Worm (Caenorhabditis elegans) whole organism, L4 larva: ENCODE data around the gene cyp-13B2.

Experiments used
- F10B5.3 ChIP-seq: sonication (generic microtip); optimal IDR thresholded peaks from 2 replicates; lab custom pipeline; 2016; ENCODE audit warnings: mild to moderate bottlenecking, missing genetic modification characterization, missing compliant biosample characterization
- F26F4.8 ChIP-seq: fragments of 200-800 bp; sonication (Bioruptor generic); conservative IDR thresholded peaks from 2 replicates; pipeline ENCODE4 v1.3.6; 2022; ENCODE audit warnings: missing genetic modification characterization, missing compliant biosample characterization
- T20F7.1 ChIP-seq: fragments of 200-800 bp; sonication (Bioruptor generic); optimal IDR thresholded peaks from 2 replicates; lab custom pipeline; 2018; ENCODE audit warnings: mild to moderate bottlenecking, missing genetic modification characterization, missing compliant biosample characterization
- aly-2 ChIP-seq: sonication (generic microtip); optimal IDR thresholded peaks from 2 replicates; lab custom pipeline; 2018; ENCODE audit warnings: missing biosample characterization, missing genetic modification characterization
- ceh-62 ChIP-seq: sonication (generic microtip); optimal IDR thresholded peaks from 2 replicates; lab custom pipeline; 2017; ENCODE audit warnings: missing biosample characterization, missing genetic modification characterization
- ceh-82 ChIP-seq: sonication (generic microtip); optimal IDR thresholded peaks from 2 replicates; lab custom pipeline; 2017; ENCODE audit warnings: missing biosample characterization, missing genetic modification characterization
- ces-1 ChIP-seq: fragments of 150-350 bp; sonication (generic microtip); optimal IDR thresholded peaks from 4 replicates; lab custom pipeline; 2014; ENCODE audit warnings: missing biosample characterization, missing genetic modification reagents, missing genetic modification characterization
- daf-16 ChIP-seq, 3 experiments: sonication (generic microtip); optimal IDR thresholded peaks; 2 replicates each; lab custom pipeline; 2016 to 2017; ENCODE audit warnings: missing genetic modification characterization in 3 of 3, missing genetic modification reagents in 3 of 3, mild to moderate bottlenecking in 2 of 3, missing compliant biosample characterization in 2 of 3, missing biosample characterization in 1 of 3, moderate library complexity in 1 of 3
- daf-19 ChIP-seq: fragments of 200-800 bp; sonication (Bioruptor generic); conservative IDR thresholded peaks from 2 replicates; pipeline ENCODE4 v1.3.6; 2022; ENCODE audit warnings: missing genetic modification characterization, missing compliant biosample characterization
- dmd-6 ChIP-seq: fragments of 200-800 bp; sonication (Bioruptor generic); IDR thresholded peaks from 2 replicates; pipeline ENCODE4 v1.3.6; 2022; ENCODE audit warnings: missing genetic modification reagents, missing genetic modification characterization, missing compliant biosample characterization
- egl-27 ChIP-seq: sonication (generic microtip); optimal IDR thresholded peaks from 3 replicates; lab custom pipeline; 2017; ENCODE audit warnings: missing biosample characterization, missing genetic modification reagents, missing genetic modification characterization
- gei-8 ChIP-seq: fragments of 200-800 bp; sonication (Bioruptor generic); optimal IDR thresholded peaks from 2 replicates; lab custom pipeline; 2018; ENCODE audit warnings: mild to moderate bottlenecking, missing genetic modification characterization, missing compliant biosample characterization
- hif-1 ChIP-seq, 2 experiments: sonication (generic microtip); optimal IDR thresholded peaks; 2 replicates each; lab custom pipeline; 2016 to 2017; ENCODE audit warnings: missing compliant biosample characterization in 2 of 2, missing genetic modification characterization in 2 of 2, missing genetic modification reagents in 2 of 2, missing genotype in 2 of 2, mild to moderate bottlenecking in 1 of 2
- hlh-30 ChIP-seq: sonication (generic microtip); optimal IDR thresholded peaks from 2 replicates; lab custom pipeline; 2017; ENCODE audit warnings: antibody characterized with exemption, mild to moderate bottlenecking, missing genetic modification characterization, missing compliant biosample characterization; ENCODE audit not compliant: insufficient read depth
- lin-1 ChIP-seq: fragments of 200-800 bp; sonication (Bioruptor generic); IDR thresholded peaks from 2 replicates; pipeline ENCODE4 v1.3.6; 2022; ENCODE audit warnings: missing genetic modification reagents, missing genetic modification characterization, missing compliant biosample characterization
- lin-13 ChIP-seq: fragments of 150-350 bp; optimal IDR thresholded peaks from 2 replicates; lab custom pipeline; 2014; ENCODE audit warnings: missing biosample characterization, missing genetic modification reagents, missing genetic modification characterization
- lin-29 ChIP-seq: fragments of 200-800 bp; sonication (Bioruptor generic); IDR thresholded peaks from 2 replicates; pipeline ENCODE4 v1.3.6; 2022; ENCODE audit warnings: missing genetic modification reagents, missing genetic modification characterization, missing compliant biosample characterization
- lin-39 ChIP-seq: fragments of 150-350 bp; optimal IDR thresholded peaks from 2 replicates; lab custom pipeline; 2014; ENCODE audit warnings: missing biosample characterization, missing genetic modification reagents, missing genetic modification characterization
- lir-3 ChIP-seq: sonication (generic microtip); optimal IDR thresholded peaks from 2 replicates; lab custom pipeline; 2016; ENCODE audit warnings: mild to moderate bottlenecking, missing genetic modification characterization, missing compliant biosample characterization
- mdt-29 ChIP-seq: fragments of 200-800 bp; sonication (Bioruptor generic); IDR thresholded peaks from 2 replicates; pipeline ENCODE4 v1.3.6; 2022; ENCODE audit warnings: missing genetic modification reagents, missing genetic modification characterization, missing compliant biosample characterization
- mep-1 ChIP-seq: fragments of 150-350 bp; sonication (generic microtip); optimal IDR thresholded peaks from 3 replicates; lab custom pipeline; 2014; ENCODE audit warnings: missing biosample characterization, missing genetic modification characterization
- mxl-2 ChIP-seq: fragments of 200-800 bp; sonication (Bioruptor generic); conservative IDR thresholded peaks from 2 replicates; pipeline ENCODE4 v1.3.6; 2022; ENCODE audit warnings: missing genetic modification reagents, missing genetic modification characterization, missing compliant biosample characterization
- nhr-10 ChIP-seq: fragments of 150-350 bp; optimal IDR thresholded peaks from 2 replicates; lab custom pipeline; 2014; ENCODE audit warnings: missing biosample characterization, missing genetic modification characterization
- nhr-102 ChIP-seq: sonication (generic microtip); optimal IDR thresholded peaks from 2 replicates; lab custom pipeline; 2016; ENCODE audit warnings: mild to moderate bottlenecking, missing genetic modification characterization, moderate library complexity, missing compliant biosample characterization
- nhr-11 ChIP-seq: fragments of 150-350 bp; optimal IDR thresholded peaks from 2 replicates; lab custom pipeline; 2014; ENCODE audit warnings: missing biosample characterization, missing genetic modification characterization
- nhr-25 ChIP-seq: sonication (generic microtip); optimal IDR thresholded peaks from 2 replicates; lab custom pipeline; 2017; ENCODE audit warnings: missing genetic modification characterization, mild to moderate bottlenecking, missing compliant biosample characterization, antibody characterized with exemption, moderate library complexity, borderline replicate concordance; ENCODE audit not compliant: insufficient read depth
- nhr-28 ChIP-seq: fragments of 150-350 bp; optimal IDR thresholded peaks from 2 replicates; lab custom pipeline; 2014; ENCODE audit warnings: missing biosample characterization, missing genetic modification characterization
- nhr-42 ChIP-seq: fragments of 200-800 bp; sonication (Bioruptor generic); IDR thresholded peaks from 2 replicates; pipeline ENCODE4 v1.3.6; 2022; ENCODE audit warnings: missing genetic modification characterization, missing compliant biosample characterization
- nhr-48 ChIP-seq: sonication (generic microtip); optimal IDR thresholded peaks from 2 replicates; lab custom pipeline; 2016; ENCODE audit warnings: mild to moderate bottlenecking, missing genetic modification characterization, missing compliant biosample characterization
- nhr-77 ChIP-seq: fragments of 150-350 bp; optimal IDR thresholded peaks from 2 replicates; lab custom pipeline; 2014; ENCODE audit warnings: missing biosample characterization, missing genetic modification characterization
- pha-4 ChIP-seq, 2 experiments: fragments of 150-350 bp in 1 of 2; fragments of 200-800 bp in 1 of 2; sonication (Bioruptor generic) in 1 of 2; IDR thresholded peaks in 1 of 2; optimal IDR thresholded peaks in 1 of 2; 2 replicates each; pipeline versions ENCODE4 v1.3.6 to Lab custom; 2014 to 2022; ENCODE audit warnings: missing genetic modification characterization in 2 of 2, missing genetic modification reagents in 2 of 2, missing biosample characterization in 1 of 2, missing compliant biosample characterization in 1 of 2
- php-3 ChIP-seq: fragments of 200-800 bp; sonication (Bioruptor generic); IDR thresholded peaks from 2 replicates; pipeline ENCODE4 v1.3.6; 2022; ENCODE audit warnings: missing genetic modification reagents, missing genetic modification characterization, missing compliant biosample characterization
- rbr-2 ChIP-seq: sonication (generic microtip); optimal IDR thresholded peaks from 2 replicates; lab custom pipeline; 2016; ENCODE audit warnings: missing genotype, missing genetic modification characterization, missing compliant biosample characterization
- sdz-12 ChIP-seq: fragments of 200-800 bp; sonication (Bioruptor generic); optimal IDR thresholded peaks from 2 replicates; lab custom pipeline; 2018; ENCODE audit warnings: mild to moderate bottlenecking, missing genetic modification characterization, missing compliant biosample characterization
- set-16 ChIP-seq: fragments of 200-800 bp; sonication (Bioruptor generic); IDR thresholded peaks from 2 replicates; pipeline ENCODE4 v1.3.6; 2022; ENCODE audit warnings: missing genetic modification reagents, missing genetic modification characterization, missing compliant biosample characterization
- skn-1 ChIP-seq: fragments of 150-350 bp; optimal IDR thresholded peaks from 2 replicates; lab custom pipeline; 2014; ENCODE audit warnings: missing biosample characterization, missing genetic modification characterization
- tag-97 ChIP-seq: fragments of 200-800 bp; sonication (Bioruptor generic); IDR thresholded peaks from 2 replicates; pipeline ENCODE4 v1.3.6; 2022; ENCODE audit warnings: missing genetic modification characterization, missing compliant biosample characterization
- tra-1 ChIP-seq: fragments of 200-800 bp; sonication (Bioruptor generic); IDR thresholded peaks from 2 replicates; pipeline ENCODE4 v1.3.6; 2022; ENCODE audit warnings: missing genetic modification reagents, missing genetic modification characterization, missing compliant biosample characterization
- zfp-3 ChIP-seq: fragments of 200-800 bp; sonication (Bioruptor generic); conservative IDR thresholded peaks from 2 replicates; pipeline ENCODE4 v1.3.6; 2022; ENCODE audit warnings: missing genetic modification reagents, missing genetic modification characterization, missing compliant biosample characterization
- zip-2 ChIP-seq: fragments of 150-350 bp; optimal IDR thresholded peaks from 2 replicates; lab custom pipeline; 2014; ENCODE audit warnings: missing biosample characterization, missing genetic modification characterization
- ztf-7 ChIP-seq: fragments of 150-350 bp; optimal IDR thresholded peaks from 2 replicates; lab custom pipeline; 2014; ENCODE audit warnings: missing biosample characterization, missing genetic modification characterization

Gene cyp-13B2

DNA sequence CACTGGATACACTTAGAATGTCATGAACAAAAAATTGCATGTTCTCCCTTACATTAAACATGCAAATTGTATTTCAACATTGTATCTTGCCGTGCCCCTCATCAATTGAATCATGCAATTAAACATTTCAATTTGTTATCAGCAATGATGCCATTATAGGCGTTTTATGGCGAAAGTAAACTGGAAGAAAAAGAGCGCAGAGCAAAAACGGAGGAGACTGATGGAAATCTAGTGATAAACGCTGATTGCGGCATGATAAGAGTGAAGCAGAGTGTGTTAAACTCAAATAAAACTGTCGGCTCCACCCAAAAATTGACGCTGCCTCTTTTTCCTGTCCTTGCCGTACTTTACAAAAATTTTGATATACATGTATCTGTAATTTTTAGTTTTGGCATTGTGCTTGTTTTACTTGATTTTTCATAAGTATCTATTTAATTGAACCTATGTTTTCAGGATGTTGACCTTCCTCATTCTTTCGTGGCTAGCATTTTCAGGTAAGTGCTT, 10.8 kb upstream of the cyp-13B2 start, which contains the start of gene K06G5.1 (continued):
- no peak for TF ChIP-seq egl-27 (tag; lab: Kevin White, UChicago)
- no peak for TF ChIP-seq skn-1 (tag; lab: Kevin White, UChicago)
- no peak for TF ChIP-seq aly-2
- no peak for TF ChIP-seq ces-1
- no peak for TF ChIP-seq set-16 (GFP tag; lab: Robert Waterston, UW)
- no peak for TF ChIP-seq gei-8 (GFP tag; lab: Kevin White, UChicago)
- peak; percentile 55 for TF ChIP-seq nhr-102
- TF ChIP-seq mep-1, result peak; percentile 29
- no peak for TF ChIP-seq sdz-12 (GFP tag; lab: Kevin White, UChicago)
- TF ChIP-seq dmd-6 (GFP tag; lab: Robert Waterston, UW), result peak; percentile 94
- TF ChIP-seq nhr-11 (tag; lab: Kevin White, UChicago), result no peak
- no peak for TF ChIP-seq zip-2 (tag; lab: Kevin White, UChicago)
- no peak for TF ChIP-seq zfp-3
- TF ChIP-seq hlh-30 (tag; lab: Kevin White, UChicago), result no peak
- peak; percentile 91 for TF ChIP-seq tra-1 (GFP tag; lab: Robert Waterston, UW)
- TF ChIP-seq nhr-10 (tag; lab: Kevin White, UChicago), result no peak
- TF ChIP-seq hif-1 (tag; optimal IDR thresholded peaks at IDR 0.05; lab: Kevin White, UChicago), result peak in 1 of 2 experiments; percentile 4
- TF ChIP-seq nhr-28 (tag; lab: Kevin White, UChicago), result peak; percentile 97
- no peak for TF ChIP-seq ztf-7
- TF ChIP-seq F26F4.8 (GFP tag; lab: Robert Waterston, UW), result no peak
- TF ChIP-seq ceh-82 (tag; lab: Kevin White, UChicago), result no peak
- no peak for TF ChIP-seq mxl-2
- peak in 1 of 2 experiments; percentile 20 for TF ChIP-seq daf-16 (GFP tag; optimal IDR thresholded peaks at IDR 0.05; lab: Kevin White, UChicago)
- TF ChIP-seq daf-16 (tag; optimal IDR thresholded peaks at IDR 0.05; lab: Kevin White, UChicago), result peak; percentile 92
- TF ChIP-seq tag-97 (GFP tag; lab: Robert Waterston, UW), result no peak
- no peak for TF ChIP-seq T20F7.1 (GFP tag; lab: Kevin White, UChicago)
- TF ChIP-seq lin-1, result peak; percentile 54; the same call in 1 of the 2 replicates
- TF ChIP-seq rbr-2 (tag; lab: Kevin White, UChicago), result no peak
- no peak for TF ChIP-seq lin-39 (tag; lab: Kevin White, UChicago)
- no peak for TF ChIP-seq lin-29 (GFP tag; lab: Robert Waterston, UW)
- TF ChIP-seq daf-19 (GFP tag; lab: Robert Waterston, UW), result no peak
- TF ChIP-seq F10B5.3, result no peak
- no peak for TF ChIP-seq lir-3 (tag; lab: Kevin White, UChicago)
- TF ChIP-seq nhr-48 (tag; lab: Kevin White, UChicago), result peak; percentile 7
- TF ChIP-seq pha-4 (GFP tag; IDR thresholded peaks at IDR 0.05; lab: Robert Waterston, UW), result peak; percentile 50; the same call in 1 of the 2 replicates
- no peak for TF ChIP-seq pha-4 (tag; optimal IDR thresholded peaks at IDR 0.05; lab: Kevin White, UChicago)
- TF ChIP-seq nhr-42 (GFP tag; lab: Robert Waterston, UW), result 0 out of 2 replicates have a peak, but pooled peaks have one; percentile 18
- no peak for TF ChIP-seq nhr-25 (tag; lab: Kevin White, UChicago)
- peak; percentile 100 for TF ChIP-seq php-3 (GFP tag; lab: Robert Waterston, UW)
- no peak for TF ChIP-seq ceh-62
- TF ChIP-seq nhr-77, result peak; percentile 78
- no peak for TF ChIP-seq mdt-29 (GFP tag; lab: Robert Waterston, UW)
- TF ChIP-seq lin-13 (GFP tag; lab: Kevin White, UChicago), result no peak
